Worm (Caenorhabditis elegans) whole organism, L4 larva: ENCODE measurements around the gene C25H3.7.

ENCODE experiments used
- D1046.2 ChIP-seq: fragments of 200-800 bp; sonication (Bioruptor generic); IDR thresholded peaks from 2 replicates; pipeline ENCODE4 v1.3.6; 2022; ENCODE audit warnings: missing genetic modification characterization, missing compliant biosample characterization
- F10B5.3 ChIP-seq: sonication (generic microtip); optimal IDR thresholded peaks from 2 replicates; lab custom pipeline; 2016; ENCODE audit warnings: mild to moderate bottlenecking, missing genetic modification characterization, missing compliant biosample characterization
- F26F4.8 ChIP-seq: fragments of 200-800 bp; sonication (Bioruptor generic); conservative IDR thresholded peaks from 2 replicates; pipeline ENCODE4 v1.3.6; 2022; ENCODE audit warnings: missing genetic modification characterization, missing compliant biosample characterization
- F37D6.2 ChIP-seq: sonication (generic microtip); optimal IDR thresholded peaks from 2 replicates; lab custom pipeline; 2016; ENCODE audit warnings: mild to moderate bottlenecking, missing genetic modification characterization, missing compliant biosample characterization
- T26A8.4 ChIP-seq: fragments of 200-800 bp; sonication (Bioruptor generic); IDR thresholded peaks from 2 replicates; pipeline ENCODE4 v1.3.6; 2022; ENCODE audit warnings: missing genetic modification characterization, missing compliant biosample characterization
- Y5F2A.4 ChIP-seq: fragments of 200-800 bp; sonication (Bioruptor generic); optimal IDR thresholded peaks from 2 replicates; lab custom pipeline; 2018; ENCODE audit warnings: mild to moderate bottlenecking, missing genetic modification characterization, missing compliant biosample characterization
- ZK337.2 ChIP-seq: fragments of 200-800 bp; sonication (Bioruptor generic); IDR thresholded peaks from 2 replicates; pipeline ENCODE4 v1.3.6; 2022; ENCODE audit warnings: missing genetic modification reagents, missing genetic modification characterization, missing compliant biosample characterization
- aha-1 ChIP-seq: fragments of 150-350 bp; peaks from one replicate; lab custom pipeline; 2014; ENCODE audit warnings: missing biosample characterization, missing genetic modification characterization
- arid-1 ChIP-seq: fragments of 200-800 bp; sonication (Bioruptor generic); conservative IDR thresholded peaks from 2 replicates; pipeline ENCODE4 v1.3.6; 2022; ENCODE audit warnings: missing genetic modification reagents, missing genetic modification characterization, missing compliant biosample characterization
- attf-4 ChIP-seq: sonication (generic microtip); optimal IDR thresholded peaks from 3 replicates; lab custom pipeline; 2017; ENCODE audit warnings: missing biosample characterization, missing genetic modification characterization
- ceh-32 ChIP-seq: sonication (generic microtip); optimal IDR thresholded peaks from 2 replicates; lab custom pipeline; 2016; ENCODE audit warnings: mild to moderate bottlenecking, missing genetic modification characterization, missing compliant biosample characterization; ENCODE audit not compliant: poor library complexity
- ceh-44 ChIP-seq: fragments of 200-800 bp; sonication (Bioruptor generic); IDR thresholded peaks from 2 replicates; pipeline ENCODE4 v1.3.6; 2022; ENCODE audit warnings: missing genetic modification reagents, missing genetic modification characterization, missing compliant biosample characterization
- ceh-62 ChIP-seq: sonication (generic microtip); optimal IDR thresholded peaks from 2 replicates; lab custom pipeline; 2017; ENCODE audit warnings: missing biosample characterization, missing genetic modification characterization
- daf-12 ChIP-seq: fragments of 150-350 bp; optimal IDR thresholded peaks from 2 replicates; lab custom pipeline; 2014; ENCODE audit warnings: missing biosample characterization, missing genetic modification reagents, missing genetic modification characterization
- daf-16 ChIP-seq, 3 experiments: sonication (generic microtip); optimal IDR thresholded peaks; 2 replicates each; lab custom pipeline; 2016 to 2017; ENCODE audit warnings: missing genetic modification characterization in 3 of 3, missing genetic modification reagents in 3 of 3, mild to moderate bottlenecking in 2 of 3, missing compliant biosample characterization in 2 of 3, missing biosample characterization in 1 of 3, moderate library complexity in 1 of 3
- dmd-6 ChIP-seq: fragments of 200-800 bp; sonication (Bioruptor generic); IDR thresholded peaks from 2 replicates; pipeline ENCODE4 v1.3.6; 2022; ENCODE audit warnings: missing genetic modification reagents, missing genetic modification characterization, missing compliant biosample characterization
- dpl-1 ChIP-seq: fragments of 150-350 bp; optimal IDR thresholded peaks from 2 replicates; lab custom pipeline; 2014; ENCODE audit warnings: missing biosample characterization, missing genetic modification reagents, missing genetic modification characterization
- egl-43 ChIP-seq: fragments of 200-800 bp; sonication (Bioruptor generic); IDR thresholded peaks from 2 replicates; pipeline ENCODE4 v1.3.6; 2022; ENCODE audit warnings: missing genetic modification reagents, missing genetic modification characterization, missing compliant biosample characterization
- hif-1 ChIP-seq, 2 experiments: sonication (generic microtip); optimal IDR thresholded peaks; 2 replicates each; lab custom pipeline; 2016 to 2017; ENCODE audit warnings: missing compliant biosample characterization in 2 of 2, missing genetic modification characterization in 2 of 2, missing genetic modification reagents in 2 of 2, missing genotype in 2 of 2, mild to moderate bottlenecking in 1 of 2
- hlh-11 ChIP-seq: fragments of 200-800 bp; sonication (Bioruptor generic); optimal IDR thresholded peaks from 2 replicates; lab custom pipeline; 2018; ENCODE audit warnings: mild to moderate bottlenecking, missing genetic modification characterization, missing compliant biosample characterization
- hmg-1.1 ChIP-seq: fragments of 200-800 bp; sonication (Bioruptor generic); IDR thresholded peaks from 2 replicates; pipeline ENCODE4 v1.3.6; 2022; ENCODE audit warnings: missing genetic modification reagents, missing genetic modification characterization, missing compliant biosample characterization
- jun-1 ChIP-seq: fragments of 150-350 bp; optimal IDR thresholded peaks from 2 replicates; lab custom pipeline; 2014; ENCODE audit warnings: missing biosample characterization, missing genetic modification reagents, missing genetic modification characterization
- lim-7 ChIP-seq: fragments of 200-800 bp; sonication (Bioruptor generic); IDR thresholded peaks from 2 replicates; pipeline ENCODE4 v1.3.6; 2022; ENCODE audit warnings: missing genetic modification characterization, missing compliant biosample characterization
- lin-15B ChIP-seq: fragments of 150-350 bp; sonication (generic microtip); optimal IDR thresholded peaks from 3 replicates; lab custom pipeline; 2014; ENCODE audit warnings: missing biosample characterization, missing genetic modification characterization
- lin-38 ChIP-seq: fragments of 200-800 bp; sonication (Bioruptor generic); IDR thresholded peaks from 2 replicates; pipeline ENCODE4 v1.3.6; 2022; ENCODE audit warnings: missing genetic modification reagents, missing genetic modification characterization, missing compliant biosample characterization
- lir-3 ChIP-seq: sonication (generic microtip); optimal IDR thresholded peaks from 2 replicates; lab custom pipeline; 2016; ENCODE audit warnings: mild to moderate bottlenecking, missing genetic modification characterization, missing compliant biosample characterization
- madf-5 ChIP-seq, 2 experiments: fragments of 200-800 bp; sonication (Bioruptor generic); IDR thresholded peaks; 2 replicates each; pipeline ENCODE4 v1.3.6; 2022; ENCODE audit warnings: missing compliant biosample characterization in 2 of 2, missing genetic modification characterization in 2 of 2
- madf-9 ChIP-seq: fragments of 200-800 bp; sonication (Bioruptor generic); conservative IDR thresholded peaks from 2 replicates; pipeline ENCODE4 v1.3.6; 2022; ENCODE audit warnings: missing genetic modification reagents, missing genetic modification characterization, missing compliant biosample characterization
- mdl-1 ChIP-seq, 2 experiments: fragments of 150-350 bp in 1 of 2; sonication (generic microtip) in 1 of 2; optimal IDR thresholded peaks; 2 replicates each; lab custom pipeline; 2014 to 2017; ENCODE audit warnings: missing biosample characterization in 2 of 2, missing genetic modification characterization in 2 of 2
- mdt-29 ChIP-seq: fragments of 200-800 bp; sonication (Bioruptor generic); IDR thresholded peaks from 2 replicates; pipeline ENCODE4 v1.3.6; 2022; ENCODE audit warnings: missing genetic modification reagents, missing genetic modification characterization, missing compliant biosample characterization
- mep-1 ChIP-seq: fragments of 150-350 bp; sonication (generic microtip); optimal IDR thresholded peaks from 3 replicates; lab custom pipeline; 2014; ENCODE audit warnings: missing biosample characterization, missing genetic modification characterization
- mxl-2 ChIP-seq: fragments of 200-800 bp; sonication (Bioruptor generic); conservative IDR thresholded peaks from 2 replicates; pipeline ENCODE4 v1.3.6; 2022; ENCODE audit warnings: missing genetic modification reagents, missing genetic modification characterization, missing compliant biosample characterization
- nhr-10 ChIP-seq: fragments of 150-350 bp; optimal IDR thresholded peaks from 2 replicates; lab custom pipeline; 2014; ENCODE audit warnings: missing biosample characterization, missing genetic modification characterization
- nhr-11 ChIP-seq: fragments of 150-350 bp; optimal IDR thresholded peaks from 2 replicates; lab custom pipeline; 2014; ENCODE audit warnings: missing biosample characterization, missing genetic modification characterization
- nhr-111 ChIP-seq: fragments of 200-800 bp; sonication (Bioruptor generic); optimal IDR thresholded peaks from 2 replicates; lab custom pipeline; 2018; ENCODE audit warnings: mild to moderate bottlenecking, missing genetic modification characterization, missing compliant biosample characterization
- nhr-237 ChIP-seq: sonication (generic microtip); optimal IDR thresholded peaks from 2 replicates; lab custom pipeline; 2017; ENCODE audit warnings: missing biosample characterization, missing genetic modification characterization
- nhr-25 ChIP-seq: sonication (generic microtip); optimal IDR thresholded peaks from 2 replicates; lab custom pipeline; 2017; ENCODE audit warnings: missing genetic modification characterization, mild to moderate bottlenecking, missing compliant biosample characterization, antibody characterized with exemption, moderate library complexity, borderline replicate concordance; ENCODE audit not compliant: insufficient read depth
- nhr-28 ChIP-seq: fragments of 150-350 bp; optimal IDR thresholded peaks from 2 replicates; lab custom pipeline; 2014; ENCODE audit warnings: missing biosample characterization, missing genetic modification characterization
- nhr-41 ChIP-seq: fragments of 200-800 bp; sonication (Bioruptor generic); IDR thresholded peaks from 2 replicates; pipeline ENCODE4 v1.3.6; 2022; ENCODE audit warnings: missing genetic modification reagents, missing genetic modification characterization, missing compliant biosample characterization
- nhr-42 ChIP-seq: fragments of 200-800 bp; sonication (Bioruptor generic); IDR thresholded peaks from 2 replicates; pipeline ENCODE4 v1.3.6; 2022; ENCODE audit warnings: missing genetic modification characterization, missing compliant biosample characterization
- nhr-6 ChIP-seq: fragments of 150-350 bp; optimal IDR thresholded peaks from 2 replicates; lab custom pipeline; 2014; ENCODE audit warnings: missing biosample characterization, missing genetic modification characterization
- pha-4 ChIP-seq, 2 experiments: fragments of 150-350 bp in 1 of 2; fragments of 200-800 bp in 1 of 2; sonication (Bioruptor generic) in 1 of 2; IDR thresholded peaks in 1 of 2; optimal IDR thresholded peaks in 1 of 2; 2 replicates each; pipeline versions ENCODE4 v1.3.6 to Lab custom; 2014 to 2022; ENCODE audit warnings: missing genetic modification characterization in 2 of 2, missing genetic modification reagents in 2 of 2, missing biosample characterization in 1 of 2, missing compliant biosample characterization in 1 of 2
- pqm-1 ChIP-seq: sonication (generic microtip); optimal IDR thresholded peaks from 2 replicates; lab custom pipeline; 2017; ENCODE audit warnings: missing biosample characterization, missing genetic modification characterization
- rbr-2 ChIP-seq: sonication (generic microtip); optimal IDR thresholded peaks from 2 replicates; lab custom pipeline; 2016; ENCODE audit warnings: missing genotype, missing genetic modification characterization, missing compliant biosample characterization
- skn-1 ChIP-seq: fragments of 150-350 bp; optimal IDR thresholded peaks from 2 replicates; lab custom pipeline; 2014; ENCODE audit warnings: missing biosample characterization, missing genetic modification characterization
- snpc-4 ChIP-seq: fragments of 150-350 bp; optimal IDR thresholded peaks from 2 replicates; lab custom pipeline; 2014; ENCODE audit warnings: missing biosample characterization, missing genetic modification characterization
- tag-97 ChIP-seq: fragments of 200-800 bp; sonication (Bioruptor generic); IDR thresholded peaks from 2 replicates; pipeline ENCODE4 v1.3.6; 2022; ENCODE audit warnings: missing genetic modification characterization, missing compliant biosample characterization
- unc-130 ChIP-seq: sonication (generic microtip); optimal IDR thresholded peaks from 2 replicates; lab custom pipeline; 2016; ENCODE audit warnings: missing genetic modification reagents, missing genetic modification characterization, missing compliant biosample characterization
- zag-1 ChIP-seq: fragments of 150-350 bp; optimal IDR thresholded peaks from 2 replicates; lab custom pipeline; 2014; ENCODE audit warnings: missing biosample characterization, missing genetic modification characterization
- zfp-3 ChIP-seq: fragments of 200-800 bp; sonication (Bioruptor generic); conservative IDR thresholded peaks from 2 replicates; pipeline ENCODE4 v1.3.6; 2022; ENCODE audit warnings: missing genetic modification reagents, missing genetic modification characterization, missing compliant biosample characterization
- ztf-11 ChIP-seq: fragments of 150-350 bp; optimal IDR thresholded peaks from 2 replicates; lab custom pipeline; 2014; ENCODE audit warnings: missing biosample characterization, missing genetic modification characterization
- ztf-7 ChIP-seq: fragments of 150-350 bp; optimal IDR thresholded peaks from 2 replicates; lab custom pipeline; 2014; ENCODE audit warnings: missing biosample characterization, missing genetic modification characterization

C25H3.7 gene

ce11 chrII:5714807-5715206, 46.1 kb upstream of the C25H3.7 start, which contains the start of the genes tiar-1 and lelo-4 (continued):
- TF ChIP-seq D1046.2 (GFP tag; lab: Robert Waterston, UW), result no peak
- TF ChIP-seq T26A8.4 (GFP tag; lab: Robert Waterston, UW), result no peak
- peak; percentile 35 for TF ChIP-seq rbr-2 (tag; lab: Kevin White, UChicago)
- TF ChIP-seq lim-7 (GFP tag; lab: Robert Waterston, UW), result no peak
- no peak for TF ChIP-seq pha-4 (GFP tag; IDR thresholded peaks at IDR 0.05; lab: Robert Waterston, UW)
- TF ChIP-seq pha-4 (tag; optimal IDR thresholded peaks at IDR 0.05; lab: Kevin White, UChicago), result peak; percentile 85
- TF ChIP-seq ceh-62 (tag; lab: Kevin White, UChicago), result no peak
- peak; percentile 55 for TF ChIP-seq mep-1 (tag; lab: Kevin White, UChicago)
- TF ChIP-seq daf-12, result no peak
- 0 out of 2 replicates have a peak, but pooled peaks have one; percentile 27 for TF ChIP-seq arid-1 (GFP tag; lab: Robert Waterston, UW)
- peak; percentile 90 for TF ChIP-seq dpl-1
- no peak for TF ChIP-seq daf-16 (GFP tag; optimal IDR thresholded peaks at IDR 0.05; lab: Kevin White, UChicago)
- peak; percentile 48 for TF ChIP-seq daf-16 (tag; optimal IDR thresholded peaks at IDR 0.05; lab: Kevin White, UChicago)
- TF ChIP-seq F10B5.3 (tag; lab: Kevin White, UChicago), result no peak
- TF ChIP-seq dmd-6, result no peak
- no peak for TF ChIP-seq nhr-11 (tag; lab: Kevin White, UChicago)
- no peak for TF ChIP-seq madf-5 (GFP tag; IDR thresholded peaks at IDR 0.05; lab: Robert Waterston, UW)
- TF ChIP-seq jun-1 (tag; lab: Kevin White, UChicago), result no peak
- TF ChIP-seq hmg-1.1 (GFP tag; lab: Robert Waterston, UW), result peak; percentile 44; the same call in 1 of the 2 replicates
- TF ChIP-seq nhr-6, result peak; percentile 38
- no peak for TF ChIP-seq tag-97 (GFP tag; lab: Robert Waterston, UW)
- no peak for TF ChIP-seq ZK337.2 (GFP tag; lab: Robert Waterston, UW)
- peak in 1 of 2 experiments; percentile 45 for TF ChIP-seq hif-1 (tag; optimal IDR thresholded peaks at IDR 0.05; lab: Kevin White, UChicago)
- no peak for TF ChIP-seq nhr-237 (tag; lab: Kevin White, UChicago)
- no peak for TF ChIP-seq attf-4 (tag; lab: Kevin White, UChicago)
- no peak for TF ChIP-seq F37D6.2 (tag; lab: Kevin White, UChicago)
- no peak for TF ChIP-seq nhr-10
- TF ChIP-seq madf-9, result no peak
- no peak for TF ChIP-seq zag-1 (tag; lab: Kevin White, UChicago)
- peak; percentile 9 for TF ChIP-seq unc-130 (GFP tag; lab: Kevin White, UChicago)
- no peak for TF ChIP-seq skn-1 (tag; lab: Kevin White, UChicago)
- no peak for TF ChIP-seq nhr-25 (tag; lab: Kevin White, UChicago)
- TF ChIP-seq mdt-29, result no peak
- TF ChIP-seq nhr-28, result peak; percentile 34
- TF ChIP-seq ztf-11 (tag; lab: Kevin White, UChicago), result no peak
- no peak for TF ChIP-seq mdl-1 (tag; optimal IDR thresholded peaks at IDR 0.05; lab: Kevin White, UChicago)
- no peak for TF ChIP-seq mxl-2 (GFP tag; lab: Robert Waterston, UW)
- TF ChIP-seq Y5F2A.4, result no peak
- TF ChIP-seq lir-3 (tag; lab: Kevin White, UChicago), result no peak
- TF ChIP-seq pqm-1 (tag; lab: Kevin White, UChicago), result no peak
- no peak for TF ChIP-seq F26F4.8
- no peak for TF ChIP-seq nhr-111
- no peak for TF ChIP-seq aha-1 (tag; lab: Kevin White, UChicago)
- no peak for TF ChIP-seq ztf-7 (tag; lab: Kevin White, UChicago)
- TF ChIP-seq snpc-4 (tag; lab: Kevin White, UChicago), result no peak
- no peak for TF ChIP-seq ceh-32 (tag; lab: Kevin White, UChicago)
- no peak for TF ChIP-seq zfp-3 (GFP tag; lab: Robert Waterston, UW)
- no peak for TF ChIP-seq lin-15B (tag; lab: Kevin White, UChicago)
- peak; percentile 44 for TF ChIP-seq hlh-11 (tag; lab: Kevin White, UChicago)
- TF ChIP-seq nhr-41, result no peak
- TF ChIP-seq ceh-44, result no peak
- peak; percentile 53 for TF ChIP-seq lin-38 (GFP tag; lab: Robert Waterston, UW)
- no peak for TF ChIP-seq nhr-42 (GFP tag; lab: Robert Waterston, UW)
- no peak for TF ChIP-seq egl-43 (GFP tag; lab: Robert Waterston, UW)
